Fruit fly (Drosophila melanogaster) whole organism, prepupa: ENCODE results near the gene CG15368.

Source experiments
- Blimp-1 ChIP-seq: fragments of 200-800 bp; sonication (Bioruptor generic); optimal IDR thresholded peaks from 3 replicates; lab custom pipeline; 2017; ENCODE audit warnings: missing biosample characterization, missing genetic modification characterization, mild to moderate bottlenecking, moderate library complexity, missing genetic modification reagents
- CG10631 ChIP-seq: fragments of 200-800 bp; sonication (Bioruptor generic); optimal IDR thresholded peaks from 2 replicates; lab custom pipeline; 2016; ENCODE audit warnings: missing biosample characterization, missing genetic modification characterization
- CG10669 ChIP-seq: fragments of 200-800 bp; sonication (Bioruptor generic); optimal IDR thresholded peaks from 3 replicates; lab custom pipeline; 2018; ENCODE audit warnings: missing biosample characterization, mild to moderate bottlenecking, missing genetic modification characterization, moderate library complexity
- CG11294 ChIP-seq: fragments of 200-800 bp; sonication (Bioruptor generic); IDR thresholded peaks from 2 replicates; pipeline ENCODE4 v1.3.6; 2022; ENCODE audit warnings: missing biosample characterization, missing genetic modification characterization
- CG11762 ChIP-seq: fragments of 200-800 bp; sonication (Bioruptor generic); optimal IDR thresholded peaks from 3 replicates; lab custom pipeline; 2016; ENCODE audit warnings: missing biosample characterization, missing genetic modification characterization; ENCODE audit not compliant: insufficient read depth
- CG11902 ChIP-seq: fragments of 200-800 bp; sonication (Bioruptor generic); optimal IDR thresholded peaks from 3 replicates; lab custom pipeline; 2016; ENCODE audit warnings: missing biosample characterization, missing genetic modification characterization
- CG1621 ChIP-seq: fragments of 200-800 bp; sonication (Bioruptor generic); optimal IDR thresholded peaks from 3 replicates; lab custom pipeline; 2018; ENCODE audit warnings: missing biosample characterization, mild to moderate bottlenecking, missing genetic modification characterization
- CG16779 ChIP-seq: fragments of 200-800 bp; sonication (Bioruptor generic); optimal IDR thresholded peaks from 3 replicates; lab custom pipeline; 2017; ENCODE audit warnings: missing biosample characterization, mild to moderate bottlenecking, missing genetic modification characterization
- CG3032 ChIP-seq: fragments of 200-800 bp; optimal IDR thresholded peaks from 2 replicates; lab custom pipeline; 2019; ENCODE audit warnings: missing biosample characterization, mild to moderate bottlenecking, missing genetic modification characterization, moderate library complexity
- CG31627 ChIP-seq: fragments of 200-800 bp; sonication (Bioruptor generic); optimal IDR thresholded peaks from 3 replicates; lab custom pipeline; 2016; ENCODE audit warnings: missing biosample characterization, missing genetic modification characterization
- CG32006 ChIP-seq: fragments of 200-800 bp; sonication (Bioruptor generic); optimal IDR thresholded peaks from 3 replicates; lab custom pipeline; 2017; ENCODE audit warnings: missing biosample characterization, mild to moderate bottlenecking, missing genetic modification characterization
- CG34406 ChIP-seq: fragments of 200-800 bp; sonication (Bioruptor generic); optimal IDR thresholded peaks from 3 replicates; lab custom pipeline; 2016; ENCODE audit warnings: missing biosample characterization, missing genetic modification characterization
- CG3919 ChIP-seq: fragments of 200-800 bp; sonication (Bioruptor generic); optimal IDR thresholded peaks from 3 replicates; lab custom pipeline; 2016; ENCODE audit warnings: missing biosample characterization, missing genetic modification characterization
- CG4318 ChIP-seq: fragments of 200-800 bp; sonication (Bioruptor generic); optimal IDR thresholded peaks from 3 replicates; lab custom pipeline; 2017; ENCODE audit warnings: missing biosample characterization, mild to moderate bottlenecking, missing genetic modification characterization
- CG6163 ChIP-seq: fragments of 200-800 bp; sonication (Bioruptor generic); IDR thresholded peaks from 3 replicates; pipeline ENCODE4 v1.3.6; 2022; ENCODE audit warnings: missing biosample characterization, missing genetic modification characterization
- CG6792 ChIP-seq: fragments of 200-800 bp; sonication (Bioruptor generic); optimal IDR thresholded peaks from 3 replicates; lab custom pipeline; 2016; ENCODE audit warnings: missing biosample characterization, missing genetic modification characterization
- CG6808 ChIP-seq: fragments of 200-800 bp; sonication (Bioruptor generic); optimal IDR thresholded peaks from 3 replicates; lab custom pipeline; 2017; ENCODE audit warnings: missing biosample characterization, missing genetic modification characterization, mild to moderate bottlenecking, moderate library complexity, missing genetic modification reagents
- CG6854 ChIP-seq: fragments of 200-800 bp; sonication (Bioruptor generic); optimal IDR thresholded peaks from 2 replicates; lab custom pipeline; 2017; ENCODE audit warnings: missing biosample characterization, mild to moderate bottlenecking, missing genetic modification characterization
- CG7368 ChIP-seq: fragments of 200-800 bp; sonication (Bioruptor generic); optimal IDR thresholded peaks from 3 replicates; lab custom pipeline; 2016; ENCODE audit warnings: missing biosample characterization, missing genetic modification characterization
- CG8119 ChIP-seq: fragments of 200-800 bp; sonication (Bioruptor generic); IDR thresholded peaks from 3 replicates; pipeline ENCODE4 v1.3.6; 2022; ENCODE audit warnings: missing biosample characterization, missing genetic modification characterization
- CG8319 ChIP-seq: fragments of 200-800 bp; sonication (Bioruptor generic); optimal IDR thresholded peaks from 3 replicates; lab custom pipeline; 2016; ENCODE audit warnings: missing biosample characterization, missing genetic modification characterization
- CG8632 ChIP-seq: fragments of 200-800 bp; sonication (Bioruptor generic); optimal IDR thresholded peaks from 3 replicates; lab custom pipeline; 2016; ENCODE audit warnings: missing biosample characterization, missing genetic modification characterization
- CG9139 ChIP-seq: fragments of 200-800 bp; sonication (Bioruptor generic); optimal IDR thresholded peaks from 3 replicates; lab custom pipeline; 2017; ENCODE audit warnings: missing biosample characterization, mild to moderate bottlenecking, missing genetic modification characterization
- Eip75B ChIP-seq: fragments of 200-800 bp; sonication (Bioruptor generic); optimal IDR thresholded peaks from 3 replicates; lab custom pipeline; 2016; ENCODE audit warnings: missing biosample characterization, missing genetic modification characterization
- Eip78C ChIP-seq: fragments of 200-800 bp; sonication (Bioruptor generic); peaks from one replicate; lab custom pipeline; 2016; ENCODE audit warnings: missing biosample characterization, missing genetic modification characterization
- Ets21C ChIP-seq: fragments of 200-800 bp; sonication (Bioruptor generic); optimal IDR thresholded peaks from 3 replicates; lab custom pipeline; 2016; ENCODE audit warnings: missing biosample characterization, missing genetic modification characterization
- Ets96B ChIP-seq: fragments of 200-800 bp; optimal IDR thresholded peaks from 2 replicates; lab custom pipeline; 2019; ENCODE audit warnings: missing biosample characterization, mild to moderate bottlenecking, missing genetic modification characterization, moderate library complexity
- Gug ChIP-seq: fragments of 200-800 bp; sonication (Bioruptor generic); IDR thresholded peaks from 2 replicates; pipeline ENCODE4 v1.3.6; 2022; ENCODE audit warnings: missing biosample characterization, missing genetic modification characterization
- Lpt ChIP-seq: fragments of 200-800 bp; sonication (Bioruptor generic); optimal IDR thresholded peaks from 3 replicates; lab custom pipeline; 2016; ENCODE audit warnings: missing biosample characterization, missing genetic modification characterization
- Met ChIP-seq: fragments of 200-800 bp; sonication (Bioruptor generic); optimal IDR thresholded peaks from 3 replicates; lab custom pipeline; 2016; ENCODE audit warnings: missing biosample characterization, missing genetic modification characterization
- OdsH ChIP-seq: fragments of 200-800 bp; sonication (Bioruptor generic); optimal IDR thresholded peaks from 3 replicates; lab custom pipeline; 2016; ENCODE audit warnings: missing biosample characterization, missing genetic modification characterization
- Smox ChIP-seq: fragments of 200-800 bp; sonication (Bioruptor generic); optimal IDR thresholded peaks from 3 replicates; lab custom pipeline; 2016; ENCODE audit warnings: missing biosample characterization, missing genetic modification characterization
- Sox15 ChIP-seq: fragments of 200-800 bp; sonication (Bioruptor generic); optimal IDR thresholded peaks from 3 replicates; lab custom pipeline; 2016; ENCODE audit warnings: missing biosample characterization, missing genetic modification characterization
- acj6 ChIP-seq: fragments of 200-800 bp; sonication (Bioruptor generic); optimal IDR thresholded peaks from 3 replicates; lab custom pipeline; 2016; ENCODE audit warnings: missing biosample characterization, missing genetic modification characterization
- cyc ChIP-seq: fragments of 200-800 bp; sonication (Bioruptor generic); optimal IDR thresholded peaks from 3 replicates; lab custom pipeline; 2016; ENCODE audit warnings: missing biosample characterization, missing genetic modification characterization
- dac ChIP-seq: fragments of 200-800 bp; sonication (Bioruptor generic); optimal IDR thresholded peaks from 2 replicates; lab custom pipeline; 2017; ENCODE audit warnings: missing biosample characterization, mild to moderate bottlenecking, missing genetic modification characterization
- dsx ChIP-seq: fragments of 200-800 bp; optimal IDR thresholded peaks from 3 replicates; lab custom pipeline; 2019; ENCODE audit warnings: missing biosample characterization, mild to moderate bottlenecking, missing genetic modification characterization, moderate library complexity; ENCODE audit not compliant: poor library complexity, severe bottlenecking
- eg ChIP-seq: fragments of 200-800 bp; sonication (Bioruptor generic); IDR thresholded peaks from 3 replicates; pipeline ENCODE4 v1.3.6; 2022; ENCODE audit warnings: missing biosample characterization, missing genetic modification characterization
- esn ChIP-seq: fragments of 200-800 bp; sonication (Bioruptor generic); optimal IDR thresholded peaks from 2 replicates; lab custom pipeline; 2016; ENCODE audit warnings: missing biosample characterization, mild to moderate bottlenecking, missing genetic modification characterization, moderate library complexity
- fd59A ChIP-seq: fragments of 200-800 bp; sonication (Bioruptor generic); optimal IDR thresholded peaks from 2 replicates; lab custom pipeline; 2017; ENCODE audit warnings: missing biosample characterization, mild to moderate bottlenecking, missing genetic modification characterization, missing genetic modification reagents
- fkh ChIP-seq: fragments of 200-800 bp; sonication (Bioruptor generic); optimal IDR thresholded peaks from 3 replicates; lab custom pipeline; 2017; ENCODE audit warnings: missing biosample characterization, mild to moderate bottlenecking, missing genetic modification characterization, moderate library complexity
- lz ChIP-seq: fragments of 200-800 bp; sonication (Bioruptor generic); optimal IDR thresholded peaks from 3 replicates; lab custom pipeline; 2016; ENCODE audit warnings: missing biosample characterization, missing genetic modification characterization
- net ChIP-seq: fragments of 200-800 bp; sonication (Bioruptor generic); optimal IDR thresholded peaks from 3 replicates; lab custom pipeline; 2016; ENCODE audit warnings: missing biosample characterization, missing genetic modification characterization
- pdm3 ChIP-seq: fragments of 200-800 bp; sonication (Bioruptor generic); optimal IDR thresholded peaks from 3 replicates; lab custom pipeline; 2016; ENCODE audit warnings: missing biosample characterization, missing genetic modification characterization
- salr ChIP-seq, 2 experiments: fragments of 200-800 bp; sonication (Bioruptor generic); optimal IDR thresholded peaks; 3 replicates each; lab custom pipeline; 2016 to 2018; ENCODE audit warnings: missing biosample characterization in 2 of 2, missing genetic modification characterization in 2 of 2, mild to moderate bottlenecking in 1 of 2
- topi ChIP-seq: fragments of 200-800 bp; sonication (Bioruptor generic); optimal IDR thresholded peaks from 3 replicates; lab custom pipeline; 2016; ENCODE audit warnings: missing biosample characterization, missing genetic modification characterization
- vri ChIP-seq: fragments of 200-800 bp; sonication (Bioruptor generic); optimal IDR thresholded peaks from 3 replicates; lab custom pipeline; 2016; ENCODE audit warnings: missing biosample characterization, mild to moderate bottlenecking, missing genetic modification characterization

CG15368 gene

DNA sequence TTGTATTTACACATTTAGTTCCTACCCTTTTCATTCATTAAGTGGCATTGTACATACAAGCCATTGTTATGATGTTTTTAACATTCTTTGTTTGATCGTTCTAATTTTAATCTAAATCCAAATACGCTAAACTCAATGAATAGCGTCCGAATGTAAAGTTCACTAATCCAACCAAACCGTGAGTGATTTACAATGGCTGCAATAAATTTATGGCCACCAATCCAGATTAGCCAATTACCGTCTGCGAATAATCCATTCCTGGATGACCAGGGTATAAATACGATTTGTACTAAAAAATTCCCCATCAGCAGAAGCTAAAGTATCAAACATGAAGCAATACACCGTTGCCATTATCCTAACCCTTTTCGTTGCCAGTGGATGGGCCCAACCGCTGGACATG is 24.2 kb upstream of the CG15368 start, which contains the start of gene CG12057:
TSS of gene CG12057 (plus strand) at position 301 of the 400 bp plus-strand sequence.
- no peak for TF ChIP-seq CG6808 (GFP tag; lab: Kevin White, UChicago)
- no peak for TF ChIP-seq fd59A (GFP tag; lab: Kevin White, UChicago)
- no peak for TF ChIP-seq CG6163 (GFP tag; lab: Robert Waterston, UW)
- no peak for TF ChIP-seq CG7368 (GFP tag; lab: Kevin White, UChicago)
- no peak for TF ChIP-seq Ets21C (GFP tag; lab: Kevin White, UChicago)
- no peak for TF ChIP-seq CG3032
- TF ChIP-seq CG11294 (GFP tag; lab: Robert Waterston, UW), result no peak
- no peak for TF ChIP-seq esn (GFP tag; lab: Kevin White, UChicago)
- TF ChIP-seq OdsH, result no peak
- TF ChIP-seq Met (GFP tag; lab: Kevin White, UChicago), result no peak
- no peak for TF ChIP-seq Gug
- no peak for TF ChIP-seq CG32006 (GFP tag; lab: Kevin White, UChicago)
- no peak for TF ChIP-seq CG31627 (GFP tag; lab: Kevin White, UChicago)
- TF ChIP-seq, all 60 proteins: peak for 0

DNA sequence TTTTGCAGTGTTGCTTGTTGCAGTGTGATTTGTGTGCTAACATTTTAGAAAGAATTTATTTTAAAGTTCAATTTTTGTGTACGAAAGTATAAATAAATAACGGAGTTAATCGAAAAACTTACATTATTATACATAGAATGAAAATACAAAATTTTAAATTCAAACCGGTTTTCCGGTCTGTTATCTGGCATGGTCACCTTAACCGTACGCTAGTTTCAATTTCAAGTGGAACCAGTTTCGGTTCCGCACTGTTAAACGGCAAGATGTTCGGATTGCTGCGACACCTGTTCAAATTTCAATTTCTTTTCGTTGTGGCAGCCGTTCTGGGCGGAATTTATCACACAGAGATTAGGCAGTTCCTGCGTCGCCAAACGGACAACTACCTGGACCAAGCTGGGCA is 23.2 kb upstream of the CG15368 start, which contains the start of gene CG12056:
TSS of gene CG12056 (plus strand) at position 241 of the 400 bp plus-strand sequence.
- TF ChIP-seq Eip78C, result peak; percentile 9
- no peak for TF ChIP-seq CG3919

DNA sequence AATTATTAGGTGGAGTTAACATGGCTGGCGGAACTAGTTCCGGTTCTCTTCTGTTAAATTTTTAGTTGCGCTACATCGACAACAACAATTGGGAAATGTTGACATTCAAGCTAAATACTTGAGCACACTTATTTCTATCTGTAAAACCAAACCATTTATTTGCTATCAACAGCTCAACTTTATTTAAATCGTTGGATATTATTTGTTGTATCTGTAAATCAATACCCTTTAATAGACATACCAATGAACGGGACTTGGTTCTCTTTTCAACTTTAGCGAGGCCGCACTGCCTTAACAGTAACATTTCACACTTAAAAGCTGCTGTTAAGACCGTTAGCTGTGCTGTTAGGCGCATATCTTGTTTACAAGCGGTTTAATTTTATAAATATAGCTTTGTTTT is 22.0 kb upstream of the CG15368 start, which contains the start of gene CG12106:
TSS of gene CG12106 (plus strand) at position 295 of the 400 bp plus-strand sequence.
- peak; percentile 63 for TF ChIP-seq lz (GFP tag; lab: Kevin White, UChicago)
- TF ChIP-seq net (GFP tag; lab: Kevin White, UChicago), result no peak
- peak; percentile 60 for TF ChIP-seq topi (GFP tag; lab: Kevin White, UChicago)
- peak; percentile 21 for TF ChIP-seq CG11762 (GFP tag; lab: Kevin White, UChicago)
- TF ChIP-seq CG6792 (GFP tag; lab: Kevin White, UChicago), result peak; percentile 38
- peak; percentile 53 for TF ChIP-seq CG10669
- no peak for TF ChIP-seq Lpt (GFP tag; lab: Kevin White, UChicago)
- peak; percentile 37 for TF ChIP-seq CG4318
- peak; percentile 62 for TF ChIP-seq pdm3
- TF ChIP-seq eg, result no peak
- peak; percentile 17 for TF ChIP-seq CG10631
- TF ChIP-seq Ets96B, result no peak
- TF ChIP-seq acj6 (GFP tag; lab: Kevin White, UChicago), result peak; percentile 47
- no peak for TF ChIP-seq CG34406
- TF ChIP-seq CG9139, result no peak
- no peak for TF ChIP-seq CG16779 (tag; lab: Kevin White, UChicago)
- TF ChIP-seq Eip78C, result peak; percentile 87
- no peak for TF ChIP-seq fd59A (GFP tag; lab: Kevin White, UChicago)
- 0 out of 2 replicates have a peak, but pooled peaks have one; percentile 40 for TF ChIP-seq CG11294 (GFP tag; lab: Robert Waterston, UW)
- peak; percentile 7 for TF ChIP-seq CG11902
- TF ChIP-seq cyc (GFP tag; lab: Kevin White, UChicago), result peak; percentile 65
- TF ChIP-seq dac (GFP tag; lab: Kevin White, UChicago), result no peak
- TF ChIP-seq OdsH, result peak; percentile 60
- TF ChIP-seq CG1621 (tag; lab: Kevin White, UChicago), result peak; percentile 31
- TF ChIP-seq salr (GFP tag; optimal IDR thresholded peaks at IDR 0.05; lab: Kevin White, UChicago), result no peak
- TF ChIP-seq dsx (GFP tag; lab: Kevin White, UChicago), result no peak
- TF ChIP-seq vri (GFP tag; lab: Kevin White, UChicago), result no peak
- TF ChIP-seq Smox (GFP tag; lab: Kevin White, UChicago), result no peak
- TF ChIP-seq fkh (GFP tag; lab: Kevin White, UChicago), result peak; percentile 72
- no peak for TF ChIP-seq CG8632 (GFP tag; lab: Kevin White, UChicago)
- no peak for TF ChIP-seq CG6854 (GFP tag; lab: Kevin White, UChicago)
- TF ChIP-seq CG32006 (GFP tag; lab: Kevin White, UChicago), result no peak
- TF ChIP-seq CG3919, result no peak
- no peak for TF ChIP-seq CG8119 (GFP tag; lab: Robert Waterston, UW)
- peak; percentile 52 for TF ChIP-seq Met (GFP tag; lab: Kevin White, UChicago)
- peak; percentile 47 for TF ChIP-seq Ets21C (GFP tag; lab: Kevin White, UChicago)
- TF ChIP-seq CG8319 (GFP tag; lab: Kevin White, UChicago), result peak; percentile 5
- no peak for TF ChIP-seq Sox15
- peak; percentile 42 for TF ChIP-seq Eip75B (GFP tag; lab: Kevin White, UChicago)
- TF ChIP-seq Blimp-1, result no peak
